Worm (Caenorhabditis elegans) whole organism, L4 larva: Measurements from ENCODE around the gene srw-40.

Experiments used
- D1046.2 ChIP-seq: fragments of 200-800 bp; sonication (Bioruptor generic); IDR thresholded peaks from 2 replicates; pipeline ENCODE4 v1.3.6; 2022; ENCODE audit warnings: missing genetic modification characterization, missing compliant biosample characterization
- T20F7.1 ChIP-seq: fragments of 200-800 bp; sonication (Bioruptor generic); optimal IDR thresholded peaks from 2 replicates; lab custom pipeline; 2018; ENCODE audit warnings: mild to moderate bottlenecking, missing genetic modification characterization, missing compliant biosample characterization
- Y48G9A.11 ChIP-seq: fragments of 200-800 bp; sonication (Bioruptor generic); IDR thresholded peaks from 2 replicates; pipeline ENCODE4 v1.3.6; 2022; ENCODE audit warnings: missing genetic modification reagents, missing genetic modification characterization, missing compliant biosample characterization
- Y5F2A.4 ChIP-seq: fragments of 200-800 bp; sonication (Bioruptor generic); optimal IDR thresholded peaks from 2 replicates; lab custom pipeline; 2018; ENCODE audit warnings: mild to moderate bottlenecking, missing genetic modification characterization, missing compliant biosample characterization
- aha-1 ChIP-seq: fragments of 150-350 bp; peaks from one replicate; lab custom pipeline; 2014; ENCODE audit warnings: missing biosample characterization, missing genetic modification characterization
- aly-2 ChIP-seq: sonication (generic microtip); optimal IDR thresholded peaks from 2 replicates; lab custom pipeline; 2018; ENCODE audit warnings: missing biosample characterization, missing genetic modification characterization
- arid-1 ChIP-seq: fragments of 200-800 bp; sonication (Bioruptor generic); conservative IDR thresholded peaks from 2 replicates; pipeline ENCODE4 v1.3.6; 2022; ENCODE audit warnings: missing genetic modification reagents, missing genetic modification characterization, missing compliant biosample characterization
- ceh-20 ChIP-seq: fragments of 200-800 bp; sonication (Bioruptor generic); IDR thresholded peaks from 2 replicates; pipeline ENCODE4 v1.3.6; 2022; ENCODE audit warnings: missing genetic modification reagents, missing genetic modification characterization, missing compliant biosample characterization
- cey-2 ChIP-seq: sonication (generic microtip); optimal IDR thresholded peaks from 3 replicates; lab custom pipeline; 2017; ENCODE audit warnings: missing genetic modification characterization, mild to moderate bottlenecking, missing compliant biosample characterization, antibody characterized with exemption, borderline replicate concordance; ENCODE audit not compliant: insufficient read depth
- daf-12 ChIP-seq: fragments of 150-350 bp; optimal IDR thresholded peaks from 2 replicates; lab custom pipeline; 2014; ENCODE audit warnings: missing biosample characterization, missing genetic modification reagents, missing genetic modification characterization
- daf-16 ChIP-seq, 3 experiments: sonication (generic microtip); optimal IDR thresholded peaks; 2 replicates each; lab custom pipeline; 2016 to 2017; ENCODE audit warnings: missing genetic modification characterization in 3 of 3, missing genetic modification reagents in 3 of 3, mild to moderate bottlenecking in 2 of 3, missing compliant biosample characterization in 2 of 3, missing biosample characterization in 1 of 3, moderate library complexity in 1 of 3
- dmd-9 ChIP-seq: fragments of 200-800 bp; sonication (Bioruptor generic); IDR thresholded peaks from 2 replicates; pipeline ENCODE4 v1.3.6; 2022; ENCODE audit warnings: missing genetic modification reagents, missing genetic modification characterization, missing compliant biosample characterization
- egl-43 ChIP-seq: fragments of 200-800 bp; sonication (Bioruptor generic); IDR thresholded peaks from 2 replicates; pipeline ENCODE4 v1.3.6; 2022; ENCODE audit warnings: missing genetic modification reagents, missing genetic modification characterization, missing compliant biosample characterization
- gei-8 ChIP-seq: fragments of 200-800 bp; sonication (Bioruptor generic); optimal IDR thresholded peaks from 2 replicates; lab custom pipeline; 2018; ENCODE audit warnings: mild to moderate bottlenecking, missing genetic modification characterization, missing compliant biosample characterization
- hif-1 ChIP-seq, 2 experiments: sonication (generic microtip); optimal IDR thresholded peaks; 2 replicates each; lab custom pipeline; 2016 to 2017; ENCODE audit warnings: missing compliant biosample characterization in 2 of 2, missing genetic modification characterization in 2 of 2, missing genetic modification reagents in 2 of 2, missing genotype in 2 of 2, mild to moderate bottlenecking in 1 of 2
- lsy-2 ChIP-seq, 2 experiments: fragments of 150-350 bp in 1 of 2; sonication (generic microtip) in 1 of 2; optimal IDR thresholded peaks; 2 replicates each; lab custom pipeline; 2014 to 2017; ENCODE audit warnings: missing biosample characterization in 2 of 2, missing genetic modification characterization in 2 of 2
- mes-2 ChIP-seq: sonication (generic microtip); optimal IDR thresholded peaks from 2 replicates; lab custom pipeline; 2016; ENCODE audit warnings: missing genotype, mild to moderate bottlenecking, missing genetic modification characterization, missing compliant biosample characterization; ENCODE audit not compliant: poor library complexity, severe bottlenecking
- nhr-102 ChIP-seq: sonication (generic microtip); optimal IDR thresholded peaks from 2 replicates; lab custom pipeline; 2016; ENCODE audit warnings: mild to moderate bottlenecking, missing genetic modification characterization, moderate library complexity, missing compliant biosample characterization
- nhr-28 ChIP-seq: fragments of 150-350 bp; optimal IDR thresholded peaks from 2 replicates; lab custom pipeline; 2014; ENCODE audit warnings: missing biosample characterization, missing genetic modification characterization
- nhr-48 ChIP-seq: sonication (generic microtip); optimal IDR thresholded peaks from 2 replicates; lab custom pipeline; 2016; ENCODE audit warnings: mild to moderate bottlenecking, missing genetic modification characterization, missing compliant biosample characterization
- nhr-6 ChIP-seq: fragments of 150-350 bp; optimal IDR thresholded peaks from 2 replicates; lab custom pipeline; 2014; ENCODE audit warnings: missing biosample characterization, missing genetic modification characterization
- pqm-1 ChIP-seq: sonication (generic microtip); optimal IDR thresholded peaks from 2 replicates; lab custom pipeline; 2017; ENCODE audit warnings: missing biosample characterization, missing genetic modification characterization
- rbr-2 ChIP-seq: sonication (generic microtip); optimal IDR thresholded peaks from 2 replicates; lab custom pipeline; 2016; ENCODE audit warnings: missing genotype, missing genetic modification characterization, missing compliant biosample characterization
- sdz-12 ChIP-seq: fragments of 200-800 bp; sonication (Bioruptor generic); optimal IDR thresholded peaks from 2 replicates; lab custom pipeline; 2018; ENCODE audit warnings: mild to moderate bottlenecking, missing genetic modification characterization, missing compliant biosample characterization
- set-16 ChIP-seq: fragments of 200-800 bp; sonication (Bioruptor generic); IDR thresholded peaks from 2 replicates; pipeline ENCODE4 v1.3.6; 2022; ENCODE audit warnings: missing genetic modification reagents, missing genetic modification characterization, missing compliant biosample characterization
- spr-1 ChIP-seq: sonication (generic microtip); optimal IDR thresholded peaks from 2 replicates; lab custom pipeline; 2016; ENCODE audit warnings: mild to moderate bottlenecking, missing genetic modification characterization, missing compliant biosample characterization
- spr-3 ChIP-seq: fragments of 200-800 bp; sonication (Bioruptor generic); optimal IDR thresholded peaks from 2 replicates; lab custom pipeline; 2018; ENCODE audit warnings: mild to moderate bottlenecking, missing genetic modification characterization, missing compliant biosample characterization
- tra-1 ChIP-seq: fragments of 200-800 bp; sonication (Bioruptor generic); IDR thresholded peaks from 2 replicates; pipeline ENCODE4 v1.3.6; 2022; ENCODE audit warnings: missing genetic modification reagents, missing genetic modification characterization, missing compliant biosample characterization
- unc-130 ChIP-seq: sonication (generic microtip); optimal IDR thresholded peaks from 2 replicates; lab custom pipeline; 2016; ENCODE audit warnings: missing genetic modification reagents, missing genetic modification characterization, missing compliant biosample characterization
- unc-39 ChIP-seq: sonication (generic microtip); optimal IDR thresholded peaks from 2 replicates; lab custom pipeline; 2017; ENCODE audit warnings: missing biosample characterization, missing genetic modification characterization
- unc-62 ChIP-seq, 3 experiments: fragments of 150-350 bp in 1 of 3; sonication (generic microtip); optimal IDR thresholded peaks in 2 of 3; peaks in 1 of 3; 1 replicate in 1 of 3; 2 replicates in 2 of 3; lab custom pipeline; 2014 to 2017; ENCODE audit warnings: missing biosample characterization in 3 of 3, missing genetic modification characterization in 3 of 3, missing genetic modification reagents in 3 of 3, missing genotype in 1 of 3
- zag-1 ChIP-seq: fragments of 150-350 bp; optimal IDR thresholded peaks from 2 replicates; lab custom pipeline; 2014; ENCODE audit warnings: missing biosample characterization, missing genetic modification characterization
- zfp-3 ChIP-seq: fragments of 200-800 bp; sonication (Bioruptor generic); conservative IDR thresholded peaks from 2 replicates; pipeline ENCODE4 v1.3.6; 2022; ENCODE audit warnings: missing genetic modification reagents, missing genetic modification characterization, missing compliant biosample characterization
- ztf-11 ChIP-seq: fragments of 150-350 bp; optimal IDR thresholded peaks from 2 replicates; lab custom pipeline; 2014; ENCODE audit warnings: missing biosample characterization, missing genetic modification characterization

srw-40 gene

ce11 chrII:4320455-4320854, 4.5 kb upstream of the srw-40 start, which contains the start of gene Y52E8A.2:
Gene Y52E8A.2, plus strand, starts transcription at chrII:4320836.
- TF ChIP-seq spr-3 (GFP tag; lab: Kevin White, UChicago) (no peak), unc-130 (GFP tag; lab: Kevin White, UChicago) (peak; percentile 12), zfp-3 (GFP tag; lab: Robert Waterston, UW) (no peak)

DNA sequence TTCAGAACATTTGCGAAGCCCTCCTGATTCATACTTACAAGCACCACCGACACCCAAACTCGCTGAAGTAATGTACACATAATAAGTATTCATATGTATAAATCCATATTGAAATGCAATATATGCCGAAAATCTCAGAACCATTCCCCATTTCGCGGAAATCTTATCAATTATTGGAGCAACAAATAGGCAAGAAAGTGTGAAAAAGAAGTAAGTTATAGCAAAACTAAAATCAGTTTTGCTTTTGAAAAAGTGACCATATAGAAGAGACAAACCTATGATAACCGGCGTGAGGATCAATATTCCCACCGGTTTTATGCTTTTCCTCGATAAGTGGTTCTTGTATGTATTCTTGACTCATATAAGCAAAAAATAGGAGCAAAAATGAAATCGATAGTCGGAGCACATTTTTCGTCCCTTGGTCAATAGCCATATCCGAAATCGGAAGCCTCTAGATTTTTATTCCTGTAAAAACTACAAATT, 3.7 kb upstream of the srw-40 start, which contains the start of gene Y52E8A.6:
Gene Y52E8A.6, minus strand, starts transcription at position 433 of the 483 bp plus-strand sequence.
- TF ChIP-seq nhr-6 (no peak), aha-1 (peak; percentile 97), Y5F2A.4 (no peak)

ce11 chrII:4312115-4312514, 3.8 kb downstream of the srw-40 start, which contains the start of gene plep-1:
Gene plep-1, minus strand, starts transcription at chrII:4312215.
- TF ChIP-seq arid-1 (GFP tag; lab: Robert Waterston, UW), result no peak
- no peak for TF ChIP-seq mes-2 (tag; lab: Kevin White, UChicago)
- no peak for TF ChIP-seq tra-1
- no peak for TF ChIP-seq Y48G9A.11 (GFP tag; lab: Robert Waterston, UW)
- no peak for TF ChIP-seq spr-1
- no peak for TF ChIP-seq aly-2 (tag; lab: Kevin White, UChicago)
- TF ChIP-seq dmd-9 (GFP tag; lab: Robert Waterston, UW), result no peak
- no peak for TF ChIP-seq pqm-1
- TF ChIP-seq, all 104 proteins: peak for 0

- TF ChIP-seq D1046.2 (GFP tag; lab: Robert Waterston, UW) (0 out of 2 replicates have a peak, but pooled peaks have one; percentile 15), ceh-20 (GFP tag; lab: Robert Waterston, UW) (peak; percentile 51; the same call in 1 of the 2 replicates), egl-43 (GFP tag; lab: Robert Waterston, UW) (0 out of 2 replicates have a peak, but pooled peaks have one; percentile 5), dmd-9 (GFP tag; lab: Robert Waterston, UW) (peak; percentile 70; the same call in 1 of the 2 replicates)
Measured at ce11 chrII:4309112-4309511, 6.8 kb downstream of the srw-40 start.

DNA sequence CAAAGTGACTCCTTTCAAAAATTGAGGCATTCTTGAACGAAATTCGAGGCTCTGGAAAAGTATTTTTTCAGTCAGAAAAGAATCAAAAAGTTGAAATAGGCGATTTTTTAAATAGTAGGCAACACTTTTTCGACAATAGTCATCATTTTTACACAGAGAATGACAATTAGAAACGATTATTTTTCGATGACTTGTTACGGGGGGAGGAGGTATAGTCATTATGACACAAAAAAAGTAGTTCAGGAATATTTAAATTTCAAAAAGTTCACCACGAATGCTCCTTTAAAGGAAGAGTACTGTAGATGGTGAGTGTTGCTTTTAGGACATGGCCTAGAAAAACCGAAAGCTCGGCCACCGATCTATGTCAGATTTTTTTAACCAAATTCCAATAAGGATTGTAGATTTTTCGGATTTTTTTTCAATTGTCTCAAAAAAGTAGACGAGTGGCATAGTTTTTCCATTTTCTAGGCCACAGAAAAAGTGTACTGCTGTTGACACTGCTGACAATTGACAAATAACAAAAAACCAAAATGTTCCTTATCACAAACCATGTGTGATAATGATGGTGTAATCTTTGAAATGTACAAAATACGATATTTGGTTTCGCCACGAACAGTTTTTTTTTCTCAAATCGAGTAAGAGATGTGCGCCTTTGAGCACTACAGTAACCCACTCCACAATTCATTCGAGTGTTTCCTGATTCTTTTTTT, 8.8 kb downstream of the srw-40 start, which contains the start of gene Y52E8A.3:
Gene Y52E8A.3, minus strand, starts transcription at position 51 of the 710 bp plus-strand sequence.
- TF ChIP-seq cey-2 (no peak), daf-16 (GFP tag; optimal IDR thresholded peaks at IDR 0.05; lab: Kevin White, UChicago) (no peak), daf-16 (tag; optimal IDR thresholded peaks at IDR 0.05; lab: Kevin White, UChicago) (peak; percentile 60), unc-62 (GFP tag; optimal IDR thresholded peaks at IDR 0.05 in 1 of 2; lab: Kevin White, UChicago) (peak in 1 of 2 experiments; percentile 91), unc-62 (tag; optimal IDR thresholded peaks at IDR 0.05; lab: Kevin White, UChicago) (no peak)
- TF ChIP-seq, all 104 proteins: peak for 2

ce11 chrII:4301307-4301706, 14.6 kb downstream of the srw-40 start, which contains the start of gene gtf-2F1:
Gene gtf-2F1, plus strand, starts transcription at chrII:4301607.
- TF ChIP-seq hif-1 (tag; optimal IDR thresholded peaks at IDR 0.05; lab: Kevin White, UChicago), result no peak
- no peak for TF ChIP-seq nhr-102 (tag; lab: Kevin White, UChicago)
- no peak for TF ChIP-seq daf-12 (tag; lab: Kevin White, UChicago)
- TF ChIP-seq unc-62 (GFP tag; optimal IDR thresholded peaks at IDR 0.05 in 1 of 2; lab: Kevin White, UChicago), result peak in 1 of 2 experiments; percentile 41
- no peak for TF ChIP-seq unc-62 (tag; optimal IDR thresholded peaks at IDR 0.05; lab: Kevin White, UChicago)
- TF ChIP-seq T20F7.1, result no peak
- no peak for TF ChIP-seq unc-130 (GFP tag; lab: Kevin White, UChicago)
- TF ChIP-seq, all 104 proteins: peak for 1

ce11 chrII:4299227-4299703, 16.6 kb downstream of the srw-40 start, which contains the start of gene sco-1:
Gene sco-1, plus strand, starts transcription at chrII:4299653.
- TF ChIP-seq ztf-11 (tag; lab: Kevin White, UChicago), result no peak
- peak; percentile 80 to 97 for TF ChIP-seq lsy-2 (tag; optimal IDR thresholded peaks at IDR 0.05; lab: Kevin White, UChicago)
- peak; percentile 80 for TF ChIP-seq sdz-12 (GFP tag; lab: Kevin White, UChicago)
- no peak for TF ChIP-seq cey-2
- TF ChIP-seq set-16 (GFP tag; lab: Robert Waterston, UW), result no peak
- TF ChIP-seq unc-39, result no peak
- TF ChIP-seq daf-12 (tag; lab: Kevin White, UChicago), result no peak
- peak in 1 of 2 experiments; percentile 38 for TF ChIP-seq unc-62 (GFP tag; optimal IDR thresholded peaks at IDR 0.05 in 1 of 2; lab: Kevin White, UChicago)
- no peak for TF ChIP-seq unc-62 (tag; optimal IDR thresholded peaks at IDR 0.05; lab: Kevin White, UChicago)
- TF ChIP-seq T20F7.1, result no peak
- peak; percentile 93 for TF ChIP-seq rbr-2 (tag; lab: Kevin White, UChicago)
- TF ChIP-seq D1046.2 (GFP tag; lab: Robert Waterston, UW), result peak; percentile 74; the same call in 1 of the 2 replicates
- TF ChIP-seq gei-8 (GFP tag; lab: Kevin White, UChicago), result peak; percentile 50
- peak; percentile 81 for TF ChIP-seq nhr-28 (tag; lab: Kevin White, UChicago)
- peak; percentile 42 for TF ChIP-seq zag-1 (tag; lab: Kevin White, UChicago)
- TF ChIP-seq nhr-48 (tag; lab: Kevin White, UChicago), result peak; percentile 70
